Worm (Caenorhabditis elegans) whole organism, L4/young adult: ENCODE data around the gene nhr-258.

Experiments
- dao-5 ChIP-seq: sonication (generic microtip); optimal IDR thresholded peaks from 2 replicates; lab custom pipeline; 2016; ENCODE audit warnings: missing genotype, missing genetic modification characterization, moderate library complexity, missing compliant biosample characterization
- him-1 ChIP-seq: sonication (generic microtip); optimal IDR thresholded peaks from 2 replicates; lab custom pipeline; 2016; ENCODE audit warnings: missing genotype, missing genetic modification reagents, missing genetic modification characterization, missing compliant biosample characterization

DNA sequence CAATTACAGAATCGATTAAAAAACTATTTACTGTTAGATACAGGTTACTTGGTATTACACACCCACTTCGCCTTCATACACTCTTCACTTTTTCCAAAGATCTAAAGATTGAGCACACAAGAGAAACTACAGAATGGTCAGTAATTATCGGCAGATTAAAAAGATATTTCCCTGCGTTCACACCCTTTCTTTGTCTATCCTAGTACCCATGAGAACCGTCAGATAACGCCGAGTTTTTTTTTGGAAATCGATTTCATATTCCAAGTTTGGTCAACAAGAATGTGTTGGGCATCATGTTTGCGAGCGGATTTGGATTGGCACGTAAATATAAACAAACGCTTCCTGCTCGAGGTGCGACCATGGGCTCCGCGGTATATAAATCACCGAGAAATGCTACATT, 30.9 kb upstream of the nhr-258 start, which contains the start of gene C26B2.8:
- no peak for TF ChIP-seq dao-5 (tag; lab: Kevin White, UChicago)
- no peak for TF ChIP-seq him-1
